Fruit fly (Drosophila melanogaster): Measurements from ENCODE around the gene Noc1.

dm6 chr3L:11064689-11065088, 9.9 kb upstream of the Noc1 start, which contains the start of the genes CG32075, CG45101 and SuUR:
- peak; percentile 75 for TF ChIP-seq Ets96B (tag; optimal IDR thresholded peaks at IDR 0.05)
- peak; percentile 75 for TF ChIP-seq CG10669 (GFP tag; optimal IDR thresholded peaks at IDR 0.05)
- no peak for TF ChIP-seq CG9139 (GFP tag; optimal IDR thresholded peaks at IDR 0.05)
- peak; percentile 43 for TF ChIP-seq fkh (GFP tag; optimal IDR thresholded peaks at IDR 0.05)
- TF ChIP-seq lz (GFP tag; optimal IDR thresholded peaks at IDR 0.05): peak; percentile 91
- peak; percentile 92 for TF ChIP-seq esn (GFP tag; optimal IDR thresholded peaks at IDR 0.05)
- peak; percentile 87 for TF ChIP-seq Met (GFP tag; optimal IDR thresholded peaks at IDR 0.05)
- peak; percentile 78 for TF ChIP-seq CG3032 (tag; optimal IDR thresholded peaks at IDR 0.05)
- TF ChIP-seq CG6854 (GFP tag; optimal IDR thresholded peaks at IDR 0.05): no peak
- peak; percentile 90 for TF ChIP-seq pdm3 (GFP tag; optimal IDR thresholded peaks at IDR 0.05)
- no peak for TF ChIP-seq CG16779 (tag; optimal IDR thresholded peaks at IDR 0.05)
- TF ChIP-seq CG6808 (GFP tag; optimal IDR thresholded peaks at IDR 0.05): no peak

Measured in whole organism, prepupa.